Fruit fly (Drosophila melanogaster): ENCODE measurements around the gene mRpL2.

DNA sequence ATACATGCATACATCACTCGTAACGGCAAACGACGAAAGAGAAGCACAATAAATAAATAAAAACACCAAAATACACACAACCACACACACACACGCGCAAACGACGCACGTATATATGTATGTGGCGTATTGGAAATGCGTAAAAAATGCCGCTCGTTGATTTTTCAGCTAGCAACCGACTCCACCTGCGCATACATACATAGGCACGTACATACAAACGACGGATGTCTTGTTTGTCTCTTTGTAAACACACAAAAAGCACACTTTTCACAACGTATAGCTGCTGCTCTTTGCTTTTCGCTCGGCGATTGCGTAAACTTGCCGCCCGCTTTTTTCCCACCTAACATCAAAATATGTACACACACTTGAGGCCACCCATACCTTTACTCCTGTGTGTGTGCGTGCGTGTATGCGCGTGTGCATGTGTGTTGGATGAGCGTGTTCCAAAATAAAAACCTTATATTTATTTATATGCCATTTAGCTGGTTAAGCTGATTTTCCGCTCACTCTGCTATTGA lies 687 bp upstream of the mRpL2 start:
- no peak for TF ChIP-seq CG6276 (GFP tag; optimal IDR thresholded peaks at IDR 0.05)
- no peak for TF ChIP-seq cyc (GFP tag; optimal IDR thresholded peaks at IDR 0.05)

Measured in whole organism, prepupa.